Fruit fly (Drosophila melanogaster) S2 (cell line): ENCODE results near the gene Atg18a.

ENCODE experiments used
- CG8478 ChIP-seq: fragments of >200 bp; optimal IDR thresholded peaks from 2 replicates; lab custom pipeline; 2018
- CTCF ChIP-seq, 2 experiments: fragments of >200 bp; optimal IDR thresholded peaks; 2 replicates each; lab custom pipeline; 2018

- TF ChIP-seq CG8478 (lab: Kevin White, UChicago): no peak
- no peak for TF ChIP-seq CTCF (optimal IDR thresholded peaks at IDR 0.05; lab: Kevin White, UChicago)
These were observed 30.5 kb upstream of the Atg18a start for dm6 chr3L:8156199-8156598.
